Fruit fly (Drosophila melanogaster) whole organism, prepupa: Measurements from ENCODE around the gene UBL3.

Source experiments
- Blimp-1 ChIP-seq: fragments of 200-800 bp; sonication (Bioruptor generic); optimal IDR thresholded peaks from 3 replicates; lab custom pipeline; 2017; ENCODE audit warnings: missing biosample characterization, missing genetic modification characterization, mild to moderate bottlenecking, moderate library complexity, missing genetic modification reagents
- CG10631 ChIP-seq: fragments of 200-800 bp; sonication (Bioruptor generic); optimal IDR thresholded peaks from 2 replicates; lab custom pipeline; 2016; ENCODE audit warnings: missing biosample characterization, missing genetic modification characterization
- CG10669 ChIP-seq: fragments of 200-800 bp; sonication (Bioruptor generic); optimal IDR thresholded peaks from 3 replicates; lab custom pipeline; 2018; ENCODE audit warnings: missing biosample characterization, mild to moderate bottlenecking, missing genetic modification characterization, moderate library complexity
- CG11762 ChIP-seq: fragments of 200-800 bp; sonication (Bioruptor generic); optimal IDR thresholded peaks from 3 replicates; lab custom pipeline; 2016; ENCODE audit warnings: missing biosample characterization, missing genetic modification characterization; ENCODE audit not compliant: insufficient read depth
- CG11902 ChIP-seq: fragments of 200-800 bp; sonication (Bioruptor generic); optimal IDR thresholded peaks from 3 replicates; lab custom pipeline; 2016; ENCODE audit warnings: missing biosample characterization, missing genetic modification characterization
- CG15336 ChIP-seq: fragments of 200-800 bp; sonication (Bioruptor generic); IDR thresholded peaks from 2 replicates; pipeline ENCODE4 v1.3.6; 2022; ENCODE audit warnings: missing biosample characterization, missing genetic modification characterization
- CG1621 ChIP-seq: fragments of 200-800 bp; sonication (Bioruptor generic); optimal IDR thresholded peaks from 3 replicates; lab custom pipeline; 2018; ENCODE audit warnings: missing biosample characterization, mild to moderate bottlenecking, missing genetic modification characterization
- CG3032 ChIP-seq: fragments of 200-800 bp; optimal IDR thresholded peaks from 2 replicates; lab custom pipeline; 2019; ENCODE audit warnings: missing biosample characterization, mild to moderate bottlenecking, missing genetic modification characterization, moderate library complexity
- CG31627 ChIP-seq: fragments of 200-800 bp; sonication (Bioruptor generic); optimal IDR thresholded peaks from 3 replicates; lab custom pipeline; 2016; ENCODE audit warnings: missing biosample characterization, missing genetic modification characterization
- CG3919 ChIP-seq: fragments of 200-800 bp; sonication (Bioruptor generic); optimal IDR thresholded peaks from 3 replicates; lab custom pipeline; 2016; ENCODE audit warnings: missing biosample characterization, missing genetic modification characterization
- CG4318 ChIP-seq: fragments of 200-800 bp; sonication (Bioruptor generic); optimal IDR thresholded peaks from 3 replicates; lab custom pipeline; 2017; ENCODE audit warnings: missing biosample characterization, mild to moderate bottlenecking, missing genetic modification characterization
- CG6163 ChIP-seq: fragments of 200-800 bp; sonication (Bioruptor generic); IDR thresholded peaks from 3 replicates; pipeline ENCODE4 v1.3.6; 2022; ENCODE audit warnings: missing biosample characterization, missing genetic modification characterization
- CG6792 ChIP-seq: fragments of 200-800 bp; sonication (Bioruptor generic); optimal IDR thresholded peaks from 3 replicates; lab custom pipeline; 2016; ENCODE audit warnings: missing biosample characterization, missing genetic modification characterization
- CG6854 ChIP-seq: fragments of 200-800 bp; sonication (Bioruptor generic); optimal IDR thresholded peaks from 2 replicates; lab custom pipeline; 2017; ENCODE audit warnings: missing biosample characterization, mild to moderate bottlenecking, missing genetic modification characterization
- CG7368 ChIP-seq: fragments of 200-800 bp; sonication (Bioruptor generic); optimal IDR thresholded peaks from 3 replicates; lab custom pipeline; 2016; ENCODE audit warnings: missing biosample characterization, missing genetic modification characterization
- CG8119 ChIP-seq: fragments of 200-800 bp; sonication (Bioruptor generic); IDR thresholded peaks from 3 replicates; pipeline ENCODE4 v1.3.6; 2022; ENCODE audit warnings: missing biosample characterization, missing genetic modification characterization
- CG8319 ChIP-seq: fragments of 200-800 bp; sonication (Bioruptor generic); optimal IDR thresholded peaks from 3 replicates; lab custom pipeline; 2016; ENCODE audit warnings: missing biosample characterization, missing genetic modification characterization
- CG8632 ChIP-seq: fragments of 200-800 bp; sonication (Bioruptor generic); optimal IDR thresholded peaks from 3 replicates; lab custom pipeline; 2016; ENCODE audit warnings: missing biosample characterization, missing genetic modification characterization
- Eip78C ChIP-seq: fragments of 200-800 bp; sonication (Bioruptor generic); peaks from one replicate; lab custom pipeline; 2016; ENCODE audit warnings: missing biosample characterization, missing genetic modification characterization
- Eip93F ChIP-seq: fragments of 200-800 bp; sonication (Bioruptor generic); optimal IDR thresholded peaks from 2 replicates; lab custom pipeline; 2016; ENCODE audit warnings: missing biosample characterization, mild to moderate bottlenecking, missing genetic modification characterization
- Ets21C ChIP-seq: fragments of 200-800 bp; sonication (Bioruptor generic); optimal IDR thresholded peaks from 3 replicates; lab custom pipeline; 2016; ENCODE audit warnings: missing biosample characterization, missing genetic modification characterization
- Ets96B ChIP-seq: fragments of 200-800 bp; optimal IDR thresholded peaks from 2 replicates; lab custom pipeline; 2019; ENCODE audit warnings: missing biosample characterization, mild to moderate bottlenecking, missing genetic modification characterization, moderate library complexity
- Gug ChIP-seq: fragments of 200-800 bp; sonication (Bioruptor generic); IDR thresholded peaks from 2 replicates; pipeline ENCODE4 v1.3.6; 2022; ENCODE audit warnings: missing biosample characterization, missing genetic modification characterization
- Hr39 ChIP-seq: fragments of 200-800 bp; sonication (Bioruptor generic); optimal IDR thresholded peaks from 2 replicates; lab custom pipeline; 2016; ENCODE audit warnings: missing biosample characterization, missing genetic modification characterization
- Hr4 ChIP-seq: fragments of 200-800 bp; sonication (Bioruptor generic); optimal IDR thresholded peaks from 3 replicates; lab custom pipeline; 2016; ENCODE audit warnings: missing biosample characterization, missing genetic modification characterization
- Lpt ChIP-seq: fragments of 200-800 bp; sonication (Bioruptor generic); optimal IDR thresholded peaks from 3 replicates; lab custom pipeline; 2016; ENCODE audit warnings: missing biosample characterization, missing genetic modification characterization
- Sox102F ChIP-seq: fragments of 200-800 bp; sonication (Bioruptor generic); optimal IDR thresholded peaks from 2 replicates; lab custom pipeline; 2016; ENCODE audit warnings: missing biosample characterization, mild to moderate bottlenecking, missing genetic modification characterization
- Sox14 ChIP-seq: fragments of 200-800 bp; sonication (Bioruptor generic); optimal IDR thresholded peaks from 3 replicates; lab custom pipeline; 2016; ENCODE audit warnings: missing biosample characterization, missing genetic modification characterization
- achi ChIP-seq: fragments of 200-800 bp; sonication (Bioruptor generic); optimal IDR thresholded peaks from 3 replicates; lab custom pipeline; 2016; ENCODE audit warnings: missing biosample characterization, missing genetic modification characterization
- dac ChIP-seq: fragments of 200-800 bp; sonication (Bioruptor generic); optimal IDR thresholded peaks from 2 replicates; lab custom pipeline; 2017; ENCODE audit warnings: missing biosample characterization, mild to moderate bottlenecking, missing genetic modification characterization
- dsx ChIP-seq: fragments of 200-800 bp; optimal IDR thresholded peaks from 3 replicates; lab custom pipeline; 2019; ENCODE audit warnings: missing biosample characterization, mild to moderate bottlenecking, missing genetic modification characterization, moderate library complexity; ENCODE audit not compliant: poor library complexity, severe bottlenecking
- eg ChIP-seq: fragments of 200-800 bp; sonication (Bioruptor generic); IDR thresholded peaks from 3 replicates; pipeline ENCODE4 v1.3.6; 2022; ENCODE audit warnings: missing biosample characterization, missing genetic modification characterization
- esn ChIP-seq: fragments of 200-800 bp; sonication (Bioruptor generic); optimal IDR thresholded peaks from 2 replicates; lab custom pipeline; 2016; ENCODE audit warnings: missing biosample characterization, mild to moderate bottlenecking, missing genetic modification characterization, moderate library complexity
- fd59A ChIP-seq: fragments of 200-800 bp; sonication (Bioruptor generic); optimal IDR thresholded peaks from 2 replicates; lab custom pipeline; 2017; ENCODE audit warnings: missing biosample characterization, mild to moderate bottlenecking, missing genetic modification characterization, missing genetic modification reagents
- net ChIP-seq: fragments of 200-800 bp; sonication (Bioruptor generic); optimal IDR thresholded peaks from 3 replicates; lab custom pipeline; 2016; ENCODE audit warnings: missing biosample characterization, missing genetic modification characterization
- pdm3 ChIP-seq: fragments of 200-800 bp; sonication (Bioruptor generic); optimal IDR thresholded peaks from 3 replicates; lab custom pipeline; 2016; ENCODE audit warnings: missing biosample characterization, missing genetic modification characterization
- spab ChIP-seq: fragments of 200-800 bp; sonication (Bioruptor generic); optimal IDR thresholded peaks from 2 replicates; lab custom pipeline; 2017; ENCODE audit warnings: missing biosample characterization, mild to moderate bottlenecking, missing genetic modification characterization, missing genetic modification reagents
- svp ChIP-seq: fragments of 200-800 bp; sonication (Bioruptor generic); peaks from one replicate; lab custom pipeline; 2016; ENCODE audit warnings: missing biosample characterization, missing genetic modification characterization

Gene UBL3

DNA sequence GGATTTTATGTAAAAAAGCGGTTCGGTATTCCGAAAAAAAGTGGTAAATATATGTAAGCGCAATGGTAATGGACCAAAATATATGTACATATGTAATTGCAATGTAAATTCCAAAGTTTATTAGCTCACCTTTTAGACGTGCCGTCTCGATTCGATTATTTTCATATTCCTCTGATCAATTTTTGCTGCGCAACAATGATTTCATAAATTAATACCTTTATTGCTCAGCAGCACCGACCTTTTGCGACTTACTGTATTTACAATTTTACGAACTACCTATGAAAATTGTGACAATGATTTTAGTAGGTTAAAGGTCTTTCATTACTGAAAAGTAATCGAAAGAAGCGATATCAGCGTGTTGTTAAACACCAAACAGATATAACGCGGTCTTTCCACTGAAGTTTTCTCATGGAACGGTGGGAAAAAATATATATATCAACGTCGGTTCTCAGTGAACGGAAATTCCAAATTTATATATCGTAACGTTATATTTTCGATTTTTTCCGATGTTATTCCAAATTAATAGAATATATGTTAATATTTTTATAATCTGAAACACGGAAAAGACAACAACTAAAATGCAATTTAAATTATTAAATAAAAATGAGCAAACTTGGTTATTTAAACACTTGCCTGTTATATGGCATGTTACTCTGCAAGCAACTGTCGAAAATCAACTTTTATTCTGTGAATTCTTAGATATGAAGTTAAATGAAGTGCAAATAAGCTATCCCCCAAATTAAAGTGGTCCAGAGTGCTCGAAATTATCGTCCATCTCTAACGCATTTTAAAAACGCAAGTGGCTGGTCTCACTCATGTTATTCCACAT, 37.0 kb upstream of the UBL3 start, which contains the start of the genes MSBP and CG15916 (continued):
- peak; percentile 41 for TF ChIP-seq CG10631
- TF ChIP-seq CG10669 (GFP tag; lab: Kevin White, UChicago) = peak; percentile 28
- TF ChIP-seq achi (GFP tag; lab: Kevin White, UChicago) = peak; percentile 21
- no peak for TF ChIP-seq Sox14 (GFP tag; lab: Kevin White, UChicago)
- no peak; the same call in 2 of the 3 replicates for TF ChIP-seq eg

DNA sequence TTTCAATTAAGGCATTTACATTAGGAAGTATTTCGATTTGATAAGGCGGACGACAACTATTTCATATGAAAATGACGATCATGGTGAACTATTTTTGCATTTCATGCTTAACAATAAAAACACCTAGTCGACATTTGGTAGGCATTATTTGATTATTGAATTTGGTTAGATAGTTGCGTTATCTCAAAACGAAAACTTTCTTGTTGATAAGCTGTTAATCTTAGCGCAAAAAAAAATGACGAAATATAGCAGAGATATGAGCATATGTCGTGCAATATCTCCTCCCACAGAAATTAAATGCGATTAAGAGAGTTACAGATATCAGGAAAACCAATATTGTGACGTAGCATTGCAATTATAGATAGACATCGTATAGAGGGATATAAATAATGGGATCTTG, 35.8 kb upstream of the UBL3 start:
- TF ChIP-seq Gug (GFP tag; lab: Robert Waterston, UW) = no peak
- no peak for TF ChIP-seq dac (GFP tag; lab: Kevin White, UChicago)
- TF ChIP-seq CG4318 (GFP tag; lab: Kevin White, UChicago) = no peak
- TF ChIP-seq CG3919 (GFP tag; lab: Kevin White, UChicago) = no peak
- no peak for TF ChIP-seq Hr39 (GFP tag; lab: Kevin White, UChicago)
- no peak for TF ChIP-seq CG11762 (GFP tag; lab: Kevin White, UChicago)
- TF ChIP-seq Ets21C (GFP tag; lab: Kevin White, UChicago) = no peak
- TF ChIP-seq CG15336 = no peak
- no peak for TF ChIP-seq spab (GFP tag; lab: Kevin White, UChicago)
- TF ChIP-seq dsx = no peak
- TF ChIP-seq CG8119 (GFP tag; lab: Robert Waterston, UW) = no peak
- no peak for TF ChIP-seq achi (GFP tag; lab: Kevin White, UChicago)
- TF ChIP-seq Blimp-1 = no peak
- TF ChIP-seq CG6163 (GFP tag; lab: Robert Waterston, UW) = no peak
- no peak for TF ChIP-seq svp (GFP tag; lab: Kevin White, UChicago)
- TF ChIP-seq CG8319 = no peak
- no peak for TF ChIP-seq CG11902 (GFP tag; lab: Kevin White, UChicago)
- TF ChIP-seq CG10669 (GFP tag; lab: Kevin White, UChicago) = no peak
- TF ChIP-seq fd59A (GFP tag; lab: Kevin White, UChicago) = no peak
- no peak for TF ChIP-seq CG8632 (GFP tag; lab: Kevin White, UChicago)

DNA sequence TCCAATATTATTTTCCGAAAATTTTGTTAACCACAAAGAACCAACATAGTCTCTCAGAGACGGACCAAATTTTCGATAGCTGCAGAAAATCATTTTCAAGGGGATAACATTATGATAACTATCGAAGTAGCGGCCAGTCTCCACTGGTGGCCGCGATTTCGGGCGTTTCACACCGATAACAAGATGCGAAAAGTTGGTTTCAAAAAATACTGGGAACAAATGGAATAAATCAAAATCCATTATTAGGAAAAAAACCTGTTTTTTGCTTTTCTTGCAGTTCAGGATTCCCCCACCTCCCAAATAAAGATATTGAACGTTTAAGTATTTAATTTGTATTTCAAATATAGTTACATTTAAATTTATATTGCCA, 34.3 kb upstream of the UBL3 start, which contains the start of gene tay:
Gene tay, minus strand, starts transcription at position 65 of the 370 bp plus-strand sequence.
- TF ChIP-seq CG11902 (GFP tag; lab: Kevin White, UChicago) = no peak
- no peak for TF ChIP-seq CG4318 (GFP tag; lab: Kevin White, UChicago)
- peak; percentile 12 for TF ChIP-seq Sox14 (GFP tag; lab: Kevin White, UChicago)
- TF ChIP-seq Eip78C (GFP tag; lab: Kevin White, UChicago) = peak; percentile 61
- TF ChIP-seq Hr39 (GFP tag; lab: Kevin White, UChicago) = peak; percentile 6
- TF ChIP-seq CG31627 (GFP tag; lab: Kevin White, UChicago) = peak; percentile 0
- TF ChIP-seq CG11762 (GFP tag; lab: Kevin White, UChicago) = no peak

DNA sequence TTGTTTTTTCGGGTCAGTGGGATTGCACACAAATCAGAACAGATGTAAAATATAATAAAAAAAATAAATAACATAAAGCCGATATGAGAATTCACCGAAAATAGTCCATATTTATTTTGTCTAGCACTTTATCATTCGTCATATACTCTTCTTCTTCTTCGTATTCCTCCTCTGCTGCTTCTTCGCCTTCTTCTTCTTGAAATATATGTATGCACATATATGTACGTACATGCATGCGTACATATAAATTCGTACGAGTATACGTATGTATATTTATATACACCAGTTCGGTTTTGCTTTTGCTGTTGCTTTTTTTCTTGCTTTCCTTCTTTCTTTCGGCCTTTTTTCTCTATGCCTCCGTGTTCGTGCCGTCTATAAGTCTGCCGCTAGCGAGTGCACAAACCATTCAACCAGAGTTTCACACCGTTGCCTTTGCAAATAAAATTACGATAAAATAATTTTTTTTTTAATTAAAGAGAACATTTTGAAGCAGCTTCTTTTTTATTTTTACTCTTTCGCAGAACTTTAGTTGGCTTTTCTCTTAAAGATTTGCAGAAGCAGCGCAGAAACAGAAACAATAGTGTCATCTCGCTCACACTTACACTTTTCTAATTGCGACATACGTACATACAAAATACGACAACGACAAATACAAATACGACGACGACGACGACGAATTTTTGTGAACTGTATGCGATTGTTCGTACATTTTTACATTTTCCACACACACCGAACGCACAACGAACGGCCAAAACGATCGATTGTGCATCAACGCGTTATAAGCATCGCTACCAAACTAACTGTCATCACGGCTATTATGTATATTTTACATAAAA, 33.7 kb upstream of the UBL3 start:
- no peak for TF ChIP-seq CG3919 (GFP tag; lab: Kevin White, UChicago)
- TF ChIP-seq fd59A (GFP tag; lab: Kevin White, UChicago) = peak; percentile 68
- no peak for TF ChIP-seq Hr4 (GFP tag; lab: Kevin White, UChicago)
- TF ChIP-seq CG6854 (GFP tag; lab: Kevin White, UChicago) = peak; percentile 89
- TF ChIP-seq Eip78C (GFP tag; lab: Kevin White, UChicago) = peak; percentile 76
- peak; percentile 90 for TF ChIP-seq CG3032 (tag; lab: Kevin White, UChicago)
- TF ChIP-seq CG1621 (tag; lab: Kevin White, UChicago) = peak; percentile 94
- TF ChIP-seq CG10631 = no peak
- peak; percentile 91 for TF ChIP-seq Lpt (GFP tag; lab: Kevin White, UChicago)
- TF ChIP-seq Gug (GFP tag; lab: Robert Waterston, UW) = peak; percentile 76
- no peak for TF ChIP-seq CG4318 (GFP tag; lab: Kevin White, UChicago)
- peak; percentile 75 for TF ChIP-seq CG8632 (GFP tag; lab: Kevin White, UChicago)
- peak; percentile 39 for TF ChIP-seq CG6792 (GFP tag; lab: Kevin White, UChicago)
- peak; percentile 55 for TF ChIP-seq esn (GFP tag; lab: Kevin White, UChicago)
- TF ChIP-seq Blimp-1 = no peak
- TF ChIP-seq Ets96B (tag; lab: Kevin White, UChicago) = peak; percentile 92
- TF ChIP-seq eg = peak; percentile 96
- TF ChIP-seq svp (GFP tag; lab: Kevin White, UChicago) = no peak
- TF ChIP-seq dac (GFP tag; lab: Kevin White, UChicago) = peak; percentile 88
- peak; percentile 46 for TF ChIP-seq CG11762 (GFP tag; lab: Kevin White, UChicago)
- no peak for TF ChIP-seq CG7368 (GFP tag; lab: Kevin White, UChicago)
- TF ChIP-seq CG15336 = peak; percentile 91
- TF ChIP-seq net (GFP tag; lab: Kevin White, UChicago) = peak; percentile 92
- TF ChIP-seq Eip93F (GFP tag; lab: Kevin White, UChicago) = peak; percentile 79
- no peak for TF ChIP-seq CG11902 (GFP tag; lab: Kevin White, UChicago)
- no peak for TF ChIP-seq pdm3 (GFP tag; lab: Kevin White, UChicago)
- TF ChIP-seq CG31627 (GFP tag; lab: Kevin White, UChicago) = no peak
- no peak for TF ChIP-seq Ets21C (GFP tag; lab: Kevin White, UChicago)
- TF ChIP-seq Sox102F (GFP tag; lab: Kevin White, UChicago) = no peak
